Worm (Caenorhabditis elegans): ENCODE measurements around the gene ZK105.3.

DNA sequence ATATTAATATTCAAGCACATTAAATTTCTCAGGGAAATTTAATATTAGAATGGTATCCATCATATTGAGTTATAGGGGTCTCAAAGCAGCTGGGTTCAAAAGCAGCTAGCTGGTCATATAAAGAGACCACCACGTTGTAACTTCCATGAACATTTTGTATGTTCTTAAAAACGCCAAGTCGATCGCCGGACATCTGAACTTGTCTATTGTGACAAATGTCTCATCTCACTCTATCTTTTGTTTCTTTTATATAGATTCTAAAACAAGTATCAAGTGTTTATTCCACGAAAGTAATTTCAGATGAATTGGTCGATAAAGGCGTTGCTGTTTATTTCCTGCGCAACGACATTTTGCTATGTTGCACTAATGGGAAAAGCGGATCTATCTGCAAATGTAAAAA is at the start of gene ZK105.3:
- TF ChIP-seq unc-39 (tag; optimal IDR thresholded peaks at IDR 0.05) (no peak), snpc-4 (tag; optimal IDR thresholded peaks at IDR 0.05) (no peak)
